Worm (Caenorhabditis elegans): ENCODE results near the gene cyn-8.

Gene cyn-8

ce11 chrX:8933508-8933907, 22.4 kb downstream of the cyn-8 start:
- TF ChIP-seq lsy-12 (tag; optimal IDR thresholded peaks at IDR 0.05) (no peak), pha-4 (tag; optimal IDR thresholded peaks at IDR 0.05) (no peak), ceh-16 (tag; optimal IDR thresholded peaks at IDR 0.05) (no peak)

- TF ChIP-seq elt-2 (tag; optimal IDR thresholded peaks at IDR 0.05) (peak; percentile 65), ceh-28 (tag; optimal IDR thresholded peaks at IDR 0.05) (no peak), pqm-1 (tag; optimal IDR thresholded peaks at IDR 0.05) (peak; percentile 69)
Measured at ce11 chrX:8934246-8934645, 23.2 kb downstream of the cyn-8 start.

- no peak for TF ChIP-seq nhr-77 (tag; optimal IDR thresholded peaks at IDR 0.05)
- no peak for TF ChIP-seq skn-1 (tag; optimal IDR thresholded peaks at IDR 0.05)
- TF ChIP-seq nhr-25 (tag; optimal IDR thresholded peaks at IDR 0.05): peak; percentile 15
- peak; percentile 1 for TF ChIP-seq ceh-28 (tag; optimal IDR thresholded peaks at IDR 0.05)
- no peak for TF ChIP-seq egl-5 (tag; optimal IDR thresholded peaks at IDR 0.05)
Measured at ce11 chrX:8934988-8935387, 23.9 kb downstream of the cyn-8 start.

- TF ChIP-seq R02D3.7 (tag; optimal IDR thresholded peaks at IDR 0.05) (no peak), nhr-67 (tag; optimal IDR thresholded peaks at IDR 0.05) (no peak), eor-1 (tag; optimal IDR thresholded peaks at IDR 0.05) (no peak), fos-1 (tag; optimal IDR thresholded peaks at IDR 0.05) (no peak), ZK546.5 (tag; optimal IDR thresholded peaks at IDR 0.05) (no peak), elt-2 (tag; optimal IDR thresholded peaks at IDR 0.05) (peak; percentile 1)
Measured at ce11 chrX:8939389-8939788, 28.3 kb downstream of the cyn-8 start.

ce11 chrX:8940059-8940458, 29.0 kb downstream of the cyn-8 start, which contains the start of gene dylt-2:
Gene dylt-2, minus strand, starts transcription at chrX:8940159.
- no peak for TF ChIP-seq daf-12 (tag; optimal IDR thresholded peaks at IDR 0.05)
- no peak for TF ChIP-seq R02D3.7 (tag; optimal IDR thresholded peaks at IDR 0.05)
- TF ChIP-seq hmg-11 (tag; optimal IDR thresholded peaks at IDR 0.05): no peak
- no peak for TF ChIP-seq elt-1 (tag; optimal IDR thresholded peaks at IDR 0.05)
- TF ChIP-seq pha-4 (tag; optimal IDR thresholded peaks at IDR 0.05): no peak
- TF ChIP-seq ceh-9 (tag; optimal IDR thresholded peaks at IDR 0.05): no peak
- TF ChIP-seq nhr-76 (tag; optimal IDR thresholded peaks at IDR 0.05): no peak
- TF ChIP-seq ztf-11 (tag; optimal IDR thresholded peaks at IDR 0.05): no peak
- no peak for TF ChIP-seq nhr-43 (tag; optimal IDR thresholded peaks at IDR 0.05; ENCODE audit: poor library complexity, severe bottlenecking)
- TF ChIP-seq nfya-1 (tag; optimal IDR thresholded peaks at IDR 0.05; ENCODE audit: insufficient read depth): no peak
- TF ChIP-seq eor-1 (tag; optimal IDR thresholded peaks at IDR 0.05): no peak
- TF ChIP-seq nhr-11 (tag; optimal IDR thresholded peaks at IDR 0.05): no peak

ce11 chrX:8944078-8944477, 33.0 kb downstream of the cyn-8 start:
- no peak for TF ChIP-seq sea-2 (GFP tag; optimal IDR thresholded peaks at IDR 0.05)
- TF ChIP-seq nhr-25 (tag; optimal IDR thresholded peaks at IDR 0.05): no peak
- no peak for TF ChIP-seq nhr-28 (tag; optimal IDR thresholded peaks at IDR 0.05)
- no peak for TF ChIP-seq elt-3 (tag; optimal IDR thresholded peaks at IDR 0.05)
- peak; percentile 33 for TF ChIP-seq pha-4 (tag; optimal IDR thresholded peaks at IDR 0.05)

- TF ChIP-seq ceh-16 (tag; optimal IDR thresholded peaks at IDR 0.05) (no peak), ztf-11 (tag; optimal IDR thresholded peaks at IDR 0.05) (no peak), hmg-11 (tag; optimal IDR thresholded peaks at IDR 0.05) (peak; percentile 11), elt-3 (tag; optimal IDR thresholded peaks at IDR 0.05) (no peak), lin-39 (tag; optimal IDR thresholded peaks at IDR 0.05) (no peak), sea-2 (GFP tag; optimal IDR thresholded peaks at IDR 0.05) (no peak), lin-15B (tag; optimal IDR thresholded peaks at IDR 0.05) (no peak)
Measured at ce11 chrX:8945011-8945410, 33.9 kb downstream of the cyn-8 start.

Measured in whole organism, L3 larva.